Worm (Caenorhabditis elegans): Measurements from ENCODE around the gene ooc-5.
A peak's percentile ranks its signal among the peaks of the same experiment; 100 is the strongest.

ooc-5 gene

ce11 chrII:8956896-8957295 is 36.1 kb upstream of the ooc-5 start:
- no peak for TF ChIP-seq ZK546.5 (tag; optimal IDR thresholded peaks at IDR 0.05)

ce11 chrII:8959081-8959480 is 33.9 kb upstream of the ooc-5 start:
- peak; percentile 46 for TF ChIP-seq nhr-11 (tag; optimal IDR thresholded peaks at IDR 0.05)
- TF ChIP-seq ceh-62 (tag; optimal IDR thresholded peaks at IDR 0.05), result no peak
- TF ChIP-seq aha-1 (tag), result peak; percentile 79
- TF ChIP-seq nhr-28 (tag; optimal IDR thresholded peaks at IDR 0.05), result peak; percentile 2
- no peak for TF ChIP-seq dmd-8 (GFP tag; IDR thresholded peaks at IDR 0.05)
- TF ChIP-seq unc-62 (GFP tag; optimal IDR thresholded peaks at IDR 0.05 in 1 of 2), result peak in 1 of 2 experiments; percentile 93
- TF ChIP-seq unc-62 (tag; optimal IDR thresholded peaks at IDR 0.05), result no peak
- TF ChIP-seq hlh-11 (tag; optimal IDR thresholded peaks at IDR 0.05), result peak; percentile 22
- TF ChIP-seq hlh-30 (tag; optimal IDR thresholded peaks at IDR 0.05; ENCODE audit: insufficient read depth), result peak; percentile 37
- TF ChIP-seq nhr-237 (tag; optimal IDR thresholded peaks at IDR 0.05), result no peak
- TF ChIP-seq daf-16 (GFP tag; optimal IDR thresholded peaks at IDR 0.05), result peak in 1 of 2 experiments; percentile 32
- no peak for TF ChIP-seq daf-16 (tag; optimal IDR thresholded peaks at IDR 0.05)
- no peak for TF ChIP-seq pqm-1 (tag; optimal IDR thresholded peaks at IDR 0.05)
- peak in 1 of 2 experiments; percentile 13 for TF ChIP-seq lsy-2 (tag; optimal IDR thresholded peaks at IDR 0.05)

ce11 chrII:8960414-8960813 is 32.5 kb upstream of the ooc-5 start, which contains the start of gene cal-2:
Gene cal-2, plus strand, starts transcription at chrII:8960714.
- TF ChIP-seq daf-8 (GFP tag; IDR thresholded peaks at IDR 0.05) (no peak), nhr-42 (GFP tag; IDR thresholded peaks at IDR 0.05) (no peak), rbr-2 (tag; optimal IDR thresholded peaks at IDR 0.05) (no peak)

ce11 chrII:8961450-8961849 is 31.5 kb upstream of the ooc-5 start:
- TF ChIP-seq lin-38 (GFP tag; IDR thresholded peaks at IDR 0.05), result no peak
- TF ChIP-seq F44E2.7 (GFP tag; IDR thresholded peaks at IDR 0.05), result no peak
- peak; percentile 8 for TF ChIP-seq nhr-11 (tag; optimal IDR thresholded peaks at IDR 0.05)
- peak in 1 of 2 experiments; percentile 78 for TF ChIP-seq unc-62 (GFP tag; optimal IDR thresholded peaks at IDR 0.05 in 1 of 2)
- TF ChIP-seq unc-62 (tag; optimal IDR thresholded peaks at IDR 0.05), result no peak
- TF ChIP-seq fkh-10 (GFP tag; optimal IDR thresholded peaks at IDR 0.05), result no peak
- no peak for TF ChIP-seq zfp-3 (GFP tag; conservative IDR thresholded peaks at IDR 0.05)
- TF ChIP-seq saeg-2 (GFP tag; IDR thresholded peaks at IDR 0.05), result no peak
- no peak for TF ChIP-seq attf-4 (tag; optimal IDR thresholded peaks at IDR 0.05)
- no peak for TF ChIP-seq nhr-6 (tag; optimal IDR thresholded peaks at IDR 0.05)
- TF ChIP-seq madf-5 (GFP tag; IDR thresholded peaks at IDR 0.05), result no peak
- no peak for TF ChIP-seq nhr-111 (GFP tag; optimal IDR thresholded peaks at IDR 0.05)

ce11 chrII:8962206-8962605 is 30.8 kb upstream of the ooc-5 start:
- TF ChIP-seq lsy-2 (tag; optimal IDR thresholded peaks at IDR 0.05), result peak in 1 of 2 experiments; percentile 11
- peak; percentile 13 for TF ChIP-seq hlh-11 (tag; optimal IDR thresholded peaks at IDR 0.05)
- peak; percentile 75 for TF ChIP-seq ZK337.2 (GFP tag; IDR thresholded peaks at IDR 0.05)
- no peak for TF ChIP-seq lin-1 (GFP tag; IDR thresholded peaks at IDR 0.05)
- no peak for TF ChIP-seq tag-97 (GFP tag; IDR thresholded peaks at IDR 0.05)
- no peak for TF ChIP-seq nhr-102 (tag; optimal IDR thresholded peaks at IDR 0.05)
- no peak for TF ChIP-seq Y48G9A.11 (GFP tag; IDR thresholded peaks at IDR 0.05)
- peak; percentile 34 for TF ChIP-seq mep-1 (tag; optimal IDR thresholded peaks at IDR 0.05)
- TF ChIP-seq nhr-10 (tag; optimal IDR thresholded peaks at IDR 0.05), result no peak
- peak; percentile 10; the same call in 1 of the 2 replicates for TF ChIP-seq ceh-20 (GFP tag; IDR thresholded peaks at IDR 0.05)
- TF ChIP-seq hlh-30 (tag; optimal IDR thresholded peaks at IDR 0.05; ENCODE audit: insufficient read depth), result peak; percentile 5
- peak; percentile 54 for TF ChIP-seq nhr-11 (tag; optimal IDR thresholded peaks at IDR 0.05)
